Worm (Caenorhabditis elegans): Measurements from ENCODE around the gene K09A9.6.

K09A9.6 gene

DNA sequence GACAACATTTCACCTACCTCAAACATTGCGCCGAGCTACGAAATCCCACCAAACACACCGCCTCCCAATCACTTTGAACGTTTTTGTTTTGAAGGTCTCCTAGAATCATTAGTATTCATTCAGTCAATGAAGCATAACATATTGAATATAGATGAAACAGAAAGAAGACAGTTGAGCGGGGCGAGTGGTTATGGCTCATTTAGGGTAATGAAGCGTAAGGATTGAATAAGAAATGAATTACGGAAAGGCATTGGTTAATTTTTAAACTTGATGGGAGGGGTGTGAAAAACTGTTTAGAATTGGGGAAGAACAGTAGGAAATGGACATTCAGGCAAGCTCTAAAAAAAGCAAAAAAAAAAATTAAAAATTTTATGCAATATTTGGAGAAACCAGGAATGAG is 19.2 kb upstream of the K09A9.6 start, which contains the start of gene lron-3:
Gene lron-3, minus strand, starts transcription at position 101 of the 400 bp plus-strand sequence.
- TF ChIP-seq F13C5.2 (tag; optimal IDR thresholded peaks at IDR 0.05), result no peak
- TF ChIP-seq B0310.2 (tag; optimal IDR thresholded peaks at IDR 0.05), result no peak
- no peak for TF ChIP-seq scrt-1 (GFP tag; IDR thresholded peaks at IDR 0.05)
- TF ChIP-seq sea-1 (GFP tag; conservative IDR thresholded peaks at IDR 0.05), result no peak
- no peak for TF ChIP-seq hmg-4 (GFP tag; optimal IDR thresholded peaks at IDR 0.05)
- TF ChIP-seq tbx-37 (GFP tag; conservative IDR thresholded peaks at IDR 0.05), result no peak

DNA sequence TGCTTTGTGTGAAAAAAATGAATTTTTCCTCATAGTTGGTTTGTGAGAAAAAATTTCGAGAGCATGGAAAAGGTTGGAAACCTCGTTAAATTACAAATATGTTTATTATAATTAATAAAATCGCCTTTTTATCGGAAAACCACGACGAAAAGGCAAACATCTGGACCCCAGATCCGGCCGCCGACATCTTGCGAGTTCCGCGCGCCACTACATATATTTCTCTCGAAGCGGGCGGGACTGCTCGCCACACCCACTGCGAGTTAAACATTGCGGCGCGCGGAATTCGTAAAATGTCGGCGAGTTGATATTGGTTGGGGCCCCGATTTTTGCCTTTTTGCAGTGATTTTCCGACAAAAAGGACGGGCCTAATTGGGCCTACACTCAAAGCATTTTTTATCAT is 17.6 kb upstream of the K09A9.6 start:
- TF ChIP-seq aly-1 (tag; optimal IDR thresholded peaks at IDR 0.05) (no peak), ceh-36 (tag; optimal IDR thresholded peaks at IDR 0.05) (no peak)

DNA sequence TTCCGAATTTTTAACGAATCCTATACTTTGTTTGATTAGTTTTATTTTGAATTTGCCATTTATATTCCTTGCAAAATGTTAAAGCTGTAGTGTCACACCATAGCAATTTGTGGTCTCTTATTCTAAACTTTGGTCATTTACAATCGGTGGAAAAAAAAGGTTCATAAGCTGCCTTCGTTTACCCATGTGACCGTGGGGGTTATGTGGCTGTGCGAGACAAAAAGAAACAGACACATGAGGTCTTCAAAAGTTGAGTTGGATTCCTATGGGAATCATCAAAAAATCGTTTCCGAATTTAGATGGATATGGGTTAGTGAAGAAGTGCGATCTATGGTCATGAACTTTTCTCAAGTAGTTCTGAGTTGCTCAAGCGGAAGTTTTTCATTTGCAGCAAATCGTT is 12.7 kb upstream of the K09A9.6 start:
- TF ChIP-seq hnd-1 (tag; optimal IDR thresholded peaks at IDR 0.05) (no peak), tra-4 (tag; optimal IDR thresholded peaks at IDR 0.05) (no peak), ets-7 (tag; optimal IDR thresholded peaks at IDR 0.05) (no peak), flt-1 (GFP tag; IDR thresholded peaks at IDR 0.05) (no peak), hmg-4 (GFP tag; optimal IDR thresholded peaks at IDR 0.05) (no peak)

DNA sequence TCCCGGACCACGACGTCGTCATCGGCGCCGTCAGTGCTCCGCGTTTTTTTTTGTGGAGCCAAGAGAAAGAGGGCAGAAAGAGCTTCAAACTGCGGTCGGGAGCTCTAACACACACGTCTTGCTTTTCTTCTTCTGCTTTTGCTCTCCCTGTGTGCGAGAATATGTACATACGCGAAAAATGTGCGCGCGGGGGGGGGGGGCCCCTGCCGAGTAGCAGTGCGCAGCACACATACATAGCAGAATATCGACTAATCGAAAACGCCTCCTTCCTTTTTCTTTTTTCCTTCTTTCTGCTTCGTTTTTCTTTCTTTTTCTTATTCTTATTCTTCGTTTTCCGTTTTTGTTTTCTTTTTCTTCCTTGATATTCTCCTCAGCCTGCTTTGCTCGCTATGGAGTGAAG is 10.4 kb upstream of the K09A9.6 start:
- TF ChIP-seq flt-1 (GFP tag; IDR thresholded peaks at IDR 0.05) (no peak), ets-7 (tag; optimal IDR thresholded peaks at IDR 0.05) (no peak), hmg-4 (GFP tag; optimal IDR thresholded peaks at IDR 0.05) (peak; percentile 50), ceh-36 (tag; optimal IDR thresholded peaks at IDR 0.05) (no peak), hmbx-1 (tag; optimal IDR thresholded peaks at IDR 0.05) (no peak), F13C5.2 (tag; optimal IDR thresholded peaks at IDR 0.05) (peak; percentile 22), aly-1 (tag; optimal IDR thresholded peaks at IDR 0.05) (no peak), scrt-1 (GFP tag; IDR thresholded peaks at IDR 0.05) (no peak), ceh-13 (GFP tag; optimal IDR thresholded peaks at IDR 0.05) (no peak), pes-1 (GFP tag; IDR thresholded peaks at IDR 0.05) (0 out of 2 replicates have a peak, but pooled peaks have one; percentile 49), ama-1 (optimal IDR thresholded peaks at IDR 0.05) (no peak), sea-1 (GFP tag; conservative IDR thresholded peaks at IDR 0.05) (no peak), tra-4 (tag; optimal IDR thresholded peaks at IDR 0.05) (no peak), hnd-1 (tag; optimal IDR thresholded peaks at IDR 0.05) (no peak), tbx-11 (GFP tag; IDR thresholded peaks at IDR 0.05) (no peak), tbx-37 (GFP tag; conservative IDR thresholded peaks at IDR 0.05) (no peak), B0310.2 (tag; optimal IDR thresholded peaks at IDR 0.05) (no peak)

DNA sequence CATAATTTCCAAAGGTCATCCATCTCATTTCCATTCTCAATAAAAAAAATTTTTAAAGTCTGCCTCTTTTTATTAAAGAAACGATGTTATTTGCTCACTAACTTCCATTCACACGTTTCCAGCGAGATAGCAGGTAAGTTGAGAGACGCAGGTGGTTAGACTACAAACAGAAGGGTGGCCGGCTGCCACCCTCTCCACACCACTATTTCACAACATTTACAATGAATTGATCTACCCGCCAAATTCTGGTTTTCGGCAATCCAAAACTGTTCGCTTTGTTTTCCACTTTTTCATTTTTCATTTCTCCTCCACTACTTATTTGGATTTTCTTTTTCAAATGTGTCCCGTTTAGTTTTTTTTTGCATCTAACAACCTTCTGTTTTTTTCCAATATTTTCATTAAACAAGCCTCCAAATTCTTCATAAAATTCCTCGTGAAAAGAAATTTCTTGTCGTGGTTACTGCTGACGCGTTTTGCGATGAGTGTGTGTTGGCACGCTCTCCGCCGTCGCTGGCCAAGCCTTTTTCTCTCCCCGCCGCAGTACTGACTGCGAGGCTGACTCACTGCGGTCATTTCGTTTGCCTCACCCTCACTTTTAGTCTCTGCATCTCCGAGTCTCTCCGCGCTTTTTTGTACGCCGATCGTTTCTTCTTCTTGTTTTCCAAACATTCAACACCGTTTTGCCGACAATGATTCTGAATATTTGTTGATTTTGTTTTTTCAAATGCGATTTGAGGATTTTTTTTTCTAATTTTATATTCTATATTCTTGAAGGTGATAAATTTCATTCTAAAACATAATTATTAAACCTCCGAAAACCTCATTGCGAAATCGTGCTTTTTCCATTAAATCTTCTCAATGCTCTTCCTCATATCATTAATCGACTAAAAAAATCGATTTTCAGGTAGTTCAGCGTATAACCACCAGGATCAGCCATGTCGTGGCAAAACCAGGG is 8.8 kb upstream of the K09A9.6 start, which contains the start of gene dyn-1:
Gene dyn-1, plus strand, starts transcription at position 905 of the 955 bp plus-strand sequence.
- TF ChIP-seq B0310.2 (tag; optimal IDR thresholded peaks at IDR 0.05), result peak; percentile 8
- peak; percentile 50 for TF ChIP-seq hmg-4 (GFP tag; optimal IDR thresholded peaks at IDR 0.05)
- TF ChIP-seq tbx-11 (GFP tag; IDR thresholded peaks at IDR 0.05), result no peak
- peak; percentile 3 for TF ChIP-seq aly-1 (tag; optimal IDR thresholded peaks at IDR 0.05)
- no peak for TF ChIP-seq pes-1 (GFP tag; IDR thresholded peaks at IDR 0.05)

DNA sequence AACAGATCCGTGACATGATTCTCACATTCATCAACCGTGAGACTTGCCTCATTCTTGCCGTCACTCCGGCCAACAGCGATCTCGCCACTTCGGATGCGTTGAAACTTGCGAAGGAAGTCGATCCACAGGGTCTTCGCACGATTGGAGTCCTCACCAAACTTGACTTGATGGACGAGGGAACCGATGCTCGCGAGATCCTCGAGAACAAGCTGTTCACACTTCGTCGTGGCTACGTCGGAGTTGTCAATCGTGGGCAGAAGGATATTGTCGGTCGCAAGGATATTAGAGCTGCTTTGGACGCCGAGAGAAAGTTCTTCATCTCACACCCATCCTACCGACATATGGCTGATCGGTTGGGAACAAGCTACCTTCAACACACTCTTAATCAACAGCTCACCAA is 7.4 kb upstream of the K09A9.6 start:
- TF ChIP-seq sea-1 (GFP tag; conservative IDR thresholded peaks at IDR 0.05), result no peak
- TF ChIP-seq tbx-37 (GFP tag; conservative IDR thresholded peaks at IDR 0.05), result no peak
- no peak for TF ChIP-seq ceh-13 (GFP tag; optimal IDR thresholded peaks at IDR 0.05)
- TF ChIP-seq ets-7 (tag; optimal IDR thresholded peaks at IDR 0.05), result no peak
- TF ChIP-seq B0310.2 (tag; optimal IDR thresholded peaks at IDR 0.05), result no peak
- TF ChIP-seq hnd-1 (tag; optimal IDR thresholded peaks at IDR 0.05), result no peak
- no peak for TF ChIP-seq aly-1 (tag; optimal IDR thresholded peaks at IDR 0.05)
- TF ChIP-seq scrt-1 (GFP tag; IDR thresholded peaks at IDR 0.05), result no peak
- no peak for TF ChIP-seq ama-1 (optimal IDR thresholded peaks at IDR 0.05)
- no peak for TF ChIP-seq tbx-11 (GFP tag; IDR thresholded peaks at IDR 0.05)
- TF ChIP-seq ceh-36 (tag; optimal IDR thresholded peaks at IDR 0.05), result no peak
- no peak for TF ChIP-seq F13C5.2 (tag; optimal IDR thresholded peaks at IDR 0.05)
- no peak for TF ChIP-seq hmg-4 (GFP tag; optimal IDR thresholded peaks at IDR 0.05)
- TF ChIP-seq hmbx-1 (tag; optimal IDR thresholded peaks at IDR 0.05), result no peak
- no peak for TF ChIP-seq flt-1 (GFP tag; IDR thresholded peaks at IDR 0.05)
- no peak for TF ChIP-seq tra-4 (tag; optimal IDR thresholded peaks at IDR 0.05)
- TF ChIP-seq pes-1 (GFP tag; IDR thresholded peaks at IDR 0.05), result no peak

DNA sequence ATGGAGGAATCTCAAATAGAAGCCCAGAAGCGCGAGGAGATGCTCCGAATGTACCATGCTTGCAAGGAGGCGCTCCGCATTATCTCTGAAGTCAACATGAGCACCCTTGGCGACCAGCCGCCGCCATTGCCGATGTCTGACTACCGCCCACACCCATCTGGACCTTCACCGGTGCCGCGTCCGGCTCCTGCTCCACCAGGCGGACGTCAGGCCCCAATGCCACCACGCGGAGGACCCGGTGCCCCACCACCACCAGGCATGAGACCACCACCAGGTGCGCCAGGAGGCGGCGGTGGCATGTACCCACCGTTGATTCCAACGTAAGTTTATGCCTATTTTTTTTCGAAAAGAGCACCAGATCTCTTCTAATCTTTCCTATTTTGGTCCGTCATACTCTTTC is 5.0 kb upstream of the K09A9.6 start:
- TF ChIP-seq aly-1 (tag; optimal IDR thresholded peaks at IDR 0.05) (peak; percentile 5), ceh-13 (GFP tag; optimal IDR thresholded peaks at IDR 0.05) (no peak)

DNA sequence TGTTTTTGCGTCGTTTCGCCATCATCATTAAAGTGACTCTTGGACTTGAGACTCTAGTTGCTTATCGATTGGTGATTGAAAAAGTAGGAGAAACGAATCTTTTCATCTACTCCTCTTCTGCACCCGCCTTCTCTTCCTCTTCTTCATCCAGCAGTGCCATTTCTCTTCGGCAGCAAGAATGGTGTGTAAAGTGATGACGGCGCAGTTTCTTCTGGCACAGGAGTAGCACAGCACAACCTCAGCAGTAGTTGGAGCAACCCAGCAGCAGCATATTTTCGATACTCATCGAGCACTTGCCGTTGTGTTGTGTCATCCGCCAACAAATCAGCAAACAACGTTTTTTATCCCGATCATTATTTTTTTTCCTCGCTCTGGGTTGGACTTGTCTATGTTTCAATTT is 1.6 kb upstream of the K09A9.6 start:
- TF ChIP-seq tbx-37 (GFP tag; conservative IDR thresholded peaks at IDR 0.05) (no peak), flt-1 (GFP tag; IDR thresholded peaks at IDR 0.05) (no peak), hmg-4 (GFP tag; optimal IDR thresholded peaks at IDR 0.05) (no peak), ceh-13 (GFP tag; optimal IDR thresholded peaks at IDR 0.05) (no peak), pes-1 (GFP tag; IDR thresholded peaks at IDR 0.05) (no peak)
